Fruit fly (Drosophila melanogaster): ENCODE results near the gene CG3587.

The CG3587 gene

DNA sequence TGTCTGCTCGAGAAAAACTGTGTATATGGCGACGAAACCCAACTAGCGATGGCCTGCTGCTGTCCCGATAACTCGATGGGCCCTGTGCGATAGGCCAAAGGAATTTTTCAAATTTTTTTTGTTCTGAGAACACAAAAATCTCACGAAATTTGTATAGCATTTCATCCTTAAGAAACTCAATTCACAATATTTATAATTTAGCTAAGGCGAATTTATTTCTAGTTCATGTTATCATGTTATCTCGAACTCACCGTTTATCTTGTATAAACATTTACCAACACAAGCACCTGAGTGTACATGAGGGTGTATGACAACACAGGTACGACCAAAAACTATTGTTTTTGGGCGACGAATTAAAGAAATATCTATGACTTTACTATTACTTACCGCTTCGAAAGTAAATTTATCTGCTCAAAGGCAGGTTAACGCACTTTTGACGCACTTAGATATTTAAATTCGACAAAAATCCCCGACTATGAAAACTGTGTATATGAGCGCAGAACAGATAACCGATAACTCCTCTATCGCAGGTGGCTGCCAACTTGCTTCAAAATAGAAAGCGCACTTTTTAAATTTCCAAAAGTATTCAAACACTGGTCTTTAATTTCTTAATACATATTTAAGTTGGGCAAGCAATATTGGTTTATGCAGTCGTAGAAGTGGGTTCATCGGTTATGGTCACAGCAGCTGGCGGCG, 39.8 kb upstream of the CG3587 start, which contains the start of gene arm (continued):
- TF ChIP-seq pdm3 (GFP tag; optimal IDR thresholded peaks at IDR 0.05) (peak; percentile 42), CG6163 (GFP tag; IDR thresholded peaks at IDR 0.05) (no peak), CG7368 (GFP tag; optimal IDR thresholded peaks at IDR 0.05) (no peak), fkh (GFP tag; optimal IDR thresholded peaks at IDR 0.05) (peak; percentile 36), Ets96B (tag; optimal IDR thresholded peaks at IDR 0.05) (no peak), acj6 (GFP tag; optimal IDR thresholded peaks at IDR 0.05) (no peak), svp (GFP tag) (peak; percentile 75), eg (GFP tag; IDR thresholded peaks at IDR 0.05) (no peak), CG8119 (GFP tag; IDR thresholded peaks at IDR 0.05) (no peak)

DNA sequence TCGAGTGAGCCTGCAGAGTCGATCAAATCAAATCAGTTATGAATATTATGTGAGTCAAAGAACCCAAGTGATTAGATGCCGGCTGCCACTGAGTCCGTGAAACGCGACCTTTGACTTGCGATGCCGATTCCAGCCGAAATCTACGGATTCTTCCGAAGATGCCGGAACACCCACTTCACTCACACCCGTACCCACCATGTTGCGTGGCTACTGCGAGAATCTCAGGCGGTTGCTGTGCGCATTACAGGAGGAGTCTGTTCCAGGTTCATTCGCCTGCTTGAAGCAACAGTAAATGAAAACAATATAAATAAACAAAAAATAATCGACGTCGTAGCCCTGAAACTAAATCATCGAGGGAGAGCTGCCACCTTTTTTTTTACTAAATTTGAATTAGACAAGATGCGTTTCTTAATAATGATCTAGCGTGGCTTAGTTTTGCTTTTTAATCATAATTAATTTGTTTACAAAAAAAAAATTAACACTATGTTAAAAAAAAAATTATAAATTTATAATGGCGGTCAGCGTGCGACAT, 38.4 kb upstream of the CG3587 start, which contains the start of gene Ldaf1:
Gene Ldaf1 (minus strand): TSS at position 307 of the 532 bp plus-strand sequence.
- TF ChIP-seq CG6163 (GFP tag; IDR thresholded peaks at IDR 0.05) (no peak), CG6792 (GFP tag; optimal IDR thresholded peaks at IDR 0.05) (no peak), Eip78C (GFP tag) (peak; percentile 52), eg (GFP tag; IDR thresholded peaks at IDR 0.05) (0 out of 3 replicates have a peak, but pooled peaks have one; percentile 22), salr (GFP tag; optimal IDR thresholded peaks at IDR 0.05) (no peak), Hr4 (GFP tag; optimal IDR thresholded peaks at IDR 0.05) (no peak), Gug (GFP tag; IDR thresholded peaks at IDR 0.05) (no peak), esn (GFP tag; optimal IDR thresholded peaks at IDR 0.05) (peak; percentile 7), vri (GFP tag; optimal IDR thresholded peaks at IDR 0.05) (no peak), ss (GFP tag; optimal IDR thresholded peaks at IDR 0.05) (no peak), fkh (GFP tag; optimal IDR thresholded peaks at IDR 0.05) (peak; percentile 82), CG9139 (GFP tag; optimal IDR thresholded peaks at IDR 0.05) (no peak), fd59A (GFP tag; optimal IDR thresholded peaks at IDR 0.05) (no peak), svp (GFP tag) (peak; percentile 82)

DNA sequence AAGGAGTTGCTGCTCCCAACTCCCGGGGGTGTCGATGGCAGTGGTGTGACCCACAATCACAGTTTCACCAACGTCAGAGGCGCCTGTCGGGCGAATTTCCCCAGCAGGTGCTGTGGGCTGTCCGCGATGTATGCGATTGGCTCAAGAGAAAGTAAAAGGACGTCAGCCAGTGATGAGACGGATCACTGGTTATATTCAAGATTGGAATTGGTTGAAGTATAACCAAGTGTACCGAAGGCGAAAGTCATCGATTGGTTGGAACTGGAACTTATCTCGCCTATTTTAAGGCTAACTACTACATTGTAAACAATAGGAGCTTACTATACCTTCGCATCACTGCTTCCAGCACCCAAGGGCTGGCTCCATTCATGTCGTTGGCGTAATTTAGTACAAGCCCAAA, 37.0 kb upstream of the CG3587 start, which contains the start of gene CG32801:
Gene CG32801 (minus strand): TSS at position 101 of the 400 bp plus-strand sequence.
- TF ChIP-seq Sox102F (GFP tag; optimal IDR thresholded peaks at IDR 0.05) = no peak
- TF ChIP-seq ss (GFP tag; optimal IDR thresholded peaks at IDR 0.05) = no peak
- no peak for TF ChIP-seq spab (GFP tag; optimal IDR thresholded peaks at IDR 0.05)
- TF ChIP-seq Hr4 (GFP tag; optimal IDR thresholded peaks at IDR 0.05) = no peak
- no peak for TF ChIP-seq CG3919 (GFP tag; optimal IDR thresholded peaks at IDR 0.05)
- no peak for TF ChIP-seq CG6808 (GFP tag; optimal IDR thresholded peaks at IDR 0.05)
- no peak for TF ChIP-seq CG6792 (GFP tag; optimal IDR thresholded peaks at IDR 0.05)
- no peak for TF ChIP-seq cyc (GFP tag; optimal IDR thresholded peaks at IDR 0.05)
- no peak for TF ChIP-seq Lpt (GFP tag; optimal IDR thresholded peaks at IDR 0.05)
- TF ChIP-seq CG16779 (tag; optimal IDR thresholded peaks at IDR 0.05) = no peak

DNA sequence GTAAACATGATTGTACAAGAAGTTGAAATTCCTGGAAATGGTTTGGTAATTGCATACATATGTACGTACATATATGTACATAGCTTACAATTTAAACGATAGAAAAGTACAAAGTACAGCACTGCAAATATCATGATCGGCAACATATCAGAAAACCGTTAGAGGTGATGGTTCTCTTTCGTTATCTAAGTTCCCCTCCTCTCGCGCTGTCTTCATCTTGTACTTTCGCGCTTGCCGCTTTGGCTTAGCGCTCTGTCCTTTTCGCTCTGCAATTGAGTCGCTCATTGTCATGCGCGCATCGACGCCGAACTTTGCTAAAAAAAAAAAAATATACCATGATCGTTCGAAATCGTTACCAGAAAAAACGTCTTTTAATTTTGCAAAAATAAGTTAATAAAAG, 36.1 kb upstream of the CG3587 start:
- peak; percentile 62 for TF ChIP-seq svp (GFP tag)
- no peak for TF ChIP-seq CG15336 (GFP tag; IDR thresholded peaks at IDR 0.05)

DNA sequence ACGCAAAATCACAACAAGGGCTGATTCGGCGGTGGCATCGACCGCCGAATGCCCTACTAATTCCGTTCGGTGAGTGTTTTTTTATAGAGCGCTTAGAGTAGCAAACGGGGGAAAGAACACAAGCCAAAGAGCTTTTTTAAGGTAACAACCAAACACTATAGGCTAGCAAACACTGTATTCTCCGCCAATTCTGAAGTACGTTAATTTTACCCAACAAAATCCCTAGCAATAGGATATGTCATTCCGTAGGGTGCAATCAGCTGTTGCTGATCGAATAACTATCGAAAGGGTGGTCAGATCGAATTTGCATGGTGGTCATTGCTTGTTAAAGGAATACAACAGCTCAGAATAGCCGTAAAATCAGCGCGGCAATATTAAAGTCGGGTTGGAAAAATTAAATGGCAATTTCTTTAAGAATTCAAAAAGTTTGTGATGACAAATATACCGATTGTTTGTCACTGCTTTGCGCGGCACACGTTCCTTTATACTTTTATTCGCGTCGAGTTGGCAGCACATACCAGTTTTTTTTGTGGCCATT, 32.3 kb upstream of the CG3587 start, which contains the start of gene mip130:
Gene mip130 (plus strand): TSS at position 513 of the 538 bp plus-strand sequence.
- TF ChIP-seq CG3919 (GFP tag; optimal IDR thresholded peaks at IDR 0.05) (peak; percentile 60), Met (GFP tag; optimal IDR thresholded peaks at IDR 0.05) (peak; percentile 82), CG6276 (GFP tag; optimal IDR thresholded peaks at IDR 0.05) (peak; percentile 45), CG8119 (GFP tag; IDR thresholded peaks at IDR 0.05) (peak; percentile 47; the same call in 2 of the 3 replicates), fd59A (GFP tag; optimal IDR thresholded peaks at IDR 0.05) (no peak), CG10669 (GFP tag; optimal IDR thresholded peaks at IDR 0.05) (peak; percentile 61), CG4318 (GFP tag; optimal IDR thresholded peaks at IDR 0.05) (no peak), spab (GFP tag; optimal IDR thresholded peaks at IDR 0.05) (peak; percentile 34), CG31627 (GFP tag; optimal IDR thresholded peaks at IDR 0.05) (peak; percentile 13), CG6808 (GFP tag; optimal IDR thresholded peaks at IDR 0.05) (peak; percentile 36), CG1621 (tag; optimal IDR thresholded peaks at IDR 0.05) (no peak), acj6 (GFP tag; optimal IDR thresholded peaks at IDR 0.05) (peak; percentile 37), svp (GFP tag) (peak; percentile 84), Hr38 (GFP tag; optimal IDR thresholded peaks at IDR 0.05) (no peak), Eip78C (GFP tag) (peak; percentile 89), dsx (GFP tag; optimal IDR thresholded peaks at IDR 0.05; ENCODE audit: poor library complexity, severe bottlenecking) (peak; percentile 17), topi (GFP tag; optimal IDR thresholded peaks at IDR 0.05) (peak; percentile 71), Sox14 (GFP tag; optimal IDR thresholded peaks at IDR 0.05) (peak; percentile 55), Hr4 (GFP tag; optimal IDR thresholded peaks at IDR 0.05) (peak; percentile 64), cyc (GFP tag; optimal IDR thresholded peaks at IDR 0.05) (peak; percentile 65), CG11294 (GFP tag; IDR thresholded peaks at IDR 0.05) (no peak), CG7368 (GFP tag; optimal IDR thresholded peaks at IDR 0.05) (peak; percentile 51), vri (GFP tag; optimal IDR thresholded peaks at IDR 0.05) (peak; percentile 40), Sox102F (GFP tag; optimal IDR thresholded peaks at IDR 0.05) (peak; percentile 51), fkh (GFP tag; optimal IDR thresholded peaks at IDR 0.05) (no peak), CG16779 (tag; optimal IDR thresholded peaks at IDR 0.05) (peak; percentile 24)

All from whole organism, prepupa.